Fruit fly (Drosophila melanogaster) whole organism, embryonic: ENCODE measurements around the gene CG34297.
A peak's percentile ranks its signal among the peaks of the same experiment; 100 is the strongest.

Experiments used
- Asciz ChIP-seq: fragments of 200-800 bp; sonication (Bioruptor generic); optimal IDR thresholded peaks from 2 replicates; lab custom pipeline; 2017; ENCODE audit warnings: missing biosample characterization, mild to moderate bottlenecking, missing genetic modification characterization, missing genetic modification reagents
- Atf6 ChIP-seq: fragments of 200-800 bp; sonication (Bioruptor generic); IDR thresholded peaks from 2 replicates; pipeline ENCODE4 v1.3.6; 2022; ENCODE audit warnings: missing biosample characterization, missing genetic modification characterization
- CG10267 ChIP-seq: fragments of 200-800 bp; sonication (Bioruptor generic); optimal IDR thresholded peaks from 2 replicates; lab custom pipeline; 2018; ENCODE audit warnings: missing biosample characterization, mild to moderate bottlenecking, missing genetic modification characterization, moderate library complexity
- CG10431 ChIP-seq: fragments of 200-800 bp; sonication (Bioruptor generic); optimal IDR thresholded peaks from 3 replicates; lab custom pipeline; 2018; ENCODE audit warnings: missing biosample characterization, mild to moderate bottlenecking, missing genetic modification characterization
- CG10979 ChIP-seq: fragments of 200-800 bp; sonication (Bioruptor generic); optimal IDR thresholded peaks from 2 replicates; lab custom pipeline; 2018; ENCODE audit warnings: missing biosample characterization, mild to moderate bottlenecking, missing genetic modification characterization, moderate library complexity
- CG14667 ChIP-seq: fragments of 200-800 bp; sonication (Bioruptor generic); IDR thresholded peaks from 2 replicates; pipeline ENCODE4 v1.3.6; 2022; ENCODE audit warnings: missing biosample characterization, missing genetic modification characterization
- CG14710 ChIP-seq: fragments of 200-800 bp; sonication (Bioruptor generic); optimal IDR thresholded peaks from 3 replicates; lab custom pipeline; 2019; ENCODE audit warnings: missing biosample characterization, mild to moderate bottlenecking, missing genetic modification characterization, moderate library complexity
- CG15073 ChIP-seq: fragments of 200-800 bp; sonication (Bioruptor generic); optimal IDR thresholded peaks from 2 replicates; lab custom pipeline; 2016; ENCODE audit warnings: missing biosample characterization, missing genetic modification characterization
- CG15696 ChIP-seq: fragments of 200-800 bp; sonication (Bioruptor generic); optimal IDR thresholded peaks from 2 replicates; lab custom pipeline; 2019; ENCODE audit warnings: missing biosample characterization, mild to moderate bottlenecking, missing genetic modification characterization, moderate library complexity
- CG16815 ChIP-seq: fragments of 200-800 bp; sonication (Bioruptor generic); optimal IDR thresholded peaks from 3 replicates; lab custom pipeline; 2017; ENCODE audit warnings: missing biosample characterization, mild to moderate bottlenecking, missing genetic modification characterization
- CG17361 ChIP-seq: fragments of 200-800 bp; sonication (Bioruptor generic); IDR thresholded peaks from 3 replicates; pipeline ENCODE4 v1.3.6; 2022; ENCODE audit warnings: missing biosample characterization, missing genetic modification characterization
- CG17612 ChIP-seq: fragments of 200-800 bp; sonication (Bioruptor generic); IDR thresholded peaks from 2 replicates; pipeline ENCODE4 v1.3.6; 2022; ENCODE audit warnings: missing biosample characterization, missing genetic modification characterization
- CG17829 ChIP-seq: fragments of 200-800 bp; optimal IDR thresholded peaks from 2 replicates; lab custom pipeline; 2019; ENCODE audit warnings: missing biosample characterization, mild to moderate bottlenecking, missing genetic modification characterization, moderate library complexity
- CG18262 ChIP-seq: fragments of 200-800 bp; optimal IDR thresholded peaks from 3 replicates; lab custom pipeline; 2019; ENCODE audit warnings: missing biosample characterization, mild to moderate bottlenecking, missing genetic modification characterization, moderate library complexity
- CG2712 ChIP-seq: fragments of 200-800 bp; optimal IDR thresholded peaks from 3 replicates; lab custom pipeline; 2019; ENCODE audit warnings: missing biosample characterization, mild to moderate bottlenecking, missing genetic modification characterization, moderate library complexity
- CG33213 ChIP-seq: fragments of 200-800 bp; sonication (Bioruptor generic); optimal IDR thresholded peaks from 3 replicates; lab custom pipeline; 2016; ENCODE audit warnings: missing biosample characterization, missing genetic modification characterization
- CG4424 ChIP-seq: fragments of 200-800 bp; sonication (Bioruptor generic); optimal IDR thresholded peaks from 3 replicates; lab custom pipeline; 2016; ENCODE audit warnings: missing biosample characterization, missing genetic modification characterization
- CG6689 ChIP-seq: fragments of 200-800 bp; sonication (Bioruptor generic); IDR thresholded peaks from 2 replicates; pipeline ENCODE4 v1.3.6; 2022; ENCODE audit warnings: missing biosample characterization, missing genetic modification characterization
- CG8388 ChIP-seq: fragments of 200-800 bp; sonication (Bioruptor generic); optimal IDR thresholded peaks from 2 replicates; lab custom pipeline; 2019; ENCODE audit warnings: missing biosample characterization, mild to moderate bottlenecking, missing genetic modification characterization, moderate library complexity
- CG8924 ChIP-seq: fragments of 200-800 bp; optimal IDR thresholded peaks from 3 replicates; lab custom pipeline; 2019; ENCODE audit warnings: missing biosample characterization, mild to moderate bottlenecking, missing genetic modification characterization, moderate library complexity
- CG9727 ChIP-seq: fragments of 200-800 bp; sonication (Bioruptor generic); optimal IDR thresholded peaks from 3 replicates; lab custom pipeline; 2017; ENCODE audit warnings: missing biosample characterization, mild to moderate bottlenecking, missing genetic modification characterization
- CG9876 ChIP-seq: fragments of 200-800 bp; sonication (Bioruptor generic); optimal IDR thresholded peaks from 2 replicates; lab custom pipeline; 2016; ENCODE audit warnings: missing biosample characterization, missing genetic modification characterization
- CoRest ChIP-seq: fragments of 200-800 bp; sonication (Bioruptor generic); optimal IDR thresholded peaks from 3 replicates; lab custom pipeline; 2018; ENCODE audit warnings: missing biosample characterization, mild to moderate bottlenecking, missing genetic modification characterization, moderate library complexity
- D ChIP-seq, 2 experiments: fragments of 200-800 bp in 1 of 2; fragments of >200 bp in 1 of 2; sonication (Bioruptor generic) in 1 of 2; optimal IDR thresholded peaks; 2 replicates in 1 of 2; 3 replicates in 1 of 2; lab custom pipeline; 2017; ENCODE audit warnings: mild to moderate bottlenecking in 1 of 2, missing biosample characterization in 1 of 2, missing genetic modification characterization in 1 of 2, missing genetic modification reagents in 1 of 2
- D19A ChIP-seq: fragments of 200-800 bp; optimal IDR thresholded peaks from 3 replicates; lab custom pipeline; 2019; ENCODE audit warnings: missing biosample characterization, mild to moderate bottlenecking, missing genetic modification characterization, moderate library complexity
- Hand ChIP-seq: fragments of 200-800 bp; sonication (Bioruptor generic); optimal IDR thresholded peaks from 2 replicates; lab custom pipeline; 2017; ENCODE audit warnings: mild to moderate bottlenecking, missing biosample characterization, missing genetic modification reagents, missing genetic modification characterization
- Hmx ChIP-seq: fragments of 200-800 bp; sonication (Bioruptor generic); optimal IDR thresholded peaks from 2 replicates; lab custom pipeline; 2016; ENCODE audit warnings: missing biosample characterization, missing genetic modification characterization
- Kr ChIP-seq: fragments of 200-800 bp; sonication (Bioruptor generic); optimal IDR thresholded peaks from 2 replicates; lab custom pipeline; 2017; ENCODE audit warnings: missing biosample characterization, mild to moderate bottlenecking, missing genetic modification characterization
- Sox100B ChIP-seq: fragments of 200-800 bp; sonication (Bioruptor generic); optimal IDR thresholded peaks from 3 replicates; lab custom pipeline; 2018; ENCODE audit warnings: missing biosample characterization, mild to moderate bottlenecking, missing genetic modification characterization
- Sry-δ ChIP-seq: fragments of 200-800 bp; sonication (Bioruptor generic); optimal IDR thresholded peaks from 2 replicates; lab custom pipeline; 2016; ENCODE audit warnings: missing biosample characterization, missing genetic modification characterization
- Ssrp ChIP-seq: fragments of 200-800 bp; sonication (Bioruptor generic); optimal IDR thresholded peaks from 2 replicates; lab custom pipeline; 2018; ENCODE audit warnings: missing biosample characterization, mild to moderate bottlenecking, missing genetic modification characterization, moderate library complexity
- Tbp ChIP-seq: fragments of >200 bp; optimal IDR thresholded peaks from 2 replicates; lab custom pipeline; 2018; ENCODE audit warnings: missing biosample characterization, missing genetic modification characterization
- crol ChIP-seq: fragments of 200-800 bp; sonication (Bioruptor generic); IDR thresholded peaks from 2 replicates; pipeline ENCODE4 v1.3.6; 2022; ENCODE audit warnings: missing biosample characterization, missing genetic modification characterization
- dmrt11E ChIP-seq: fragments of 200-800 bp; sonication (Bioruptor generic); optimal IDR thresholded peaks from 3 replicates; lab custom pipeline; 2018; ENCODE audit warnings: missing biosample characterization, mild to moderate bottlenecking, missing genetic modification characterization, moderate library complexity
- dmrt99B ChIP-seq: fragments of 200-800 bp; sonication (Bioruptor generic); optimal IDR thresholded peaks from 2 replicates; lab custom pipeline; 2018; ENCODE audit warnings: missing biosample characterization, mild to moderate bottlenecking, missing genetic modification characterization, moderate library complexity
- gem ChIP-seq: fragments of 200-800 bp; sonication (Bioruptor generic); optimal IDR thresholded peaks from 2 replicates; lab custom pipeline; 2019; ENCODE audit warnings: missing biosample characterization, mild to moderate bottlenecking, missing genetic modification characterization, moderate library complexity
- her ChIP-seq: fragments of 200-800 bp; sonication (Bioruptor generic); optimal IDR thresholded peaks from 2 replicates; lab custom pipeline; 2016; ENCODE audit warnings: missing biosample characterization, missing genetic modification characterization
- jing ChIP-seq: fragments of 200-800 bp; sonication (Bioruptor generic); optimal IDR thresholded peaks from 2 replicates; lab custom pipeline; 2018; ENCODE audit warnings: missing biosample characterization, mild to moderate bottlenecking, missing genetic modification characterization
- lola ChIP-seq, 3 experiments: fragments of >200 bp in 2 of 3; fragments of 200-800 bp in 1 of 3; sonication (Bioruptor generic) in 1 of 3; optimal IDR thresholded peaks; 2 replicates each; lab custom pipeline; 2017 to 2019; ENCODE audit warnings: missing biosample characterization in 3 of 3, missing genetic modification characterization in 3 of 3, mild to moderate bottlenecking in 1 of 3, moderate library complexity in 1 of 3
- org-1 ChIP-seq: fragments of 200-800 bp; sonication (Bioruptor generic); optimal IDR thresholded peaks from 2 replicates; lab custom pipeline; 2017; ENCODE audit warnings: missing biosample characterization, missing genetic modification characterization
- pho ChIP-seq: fragments of 200-800 bp; sonication (Bioruptor generic); optimal IDR thresholded peaks from 2 replicates; lab custom pipeline; 2016; ENCODE audit warnings: missing biosample characterization, missing genetic modification characterization
- prd ChIP-seq, 3 experiments: fragments of >200 bp in 2 of 3; fragments of 200-800 bp in 1 of 3; sonication (Bioruptor generic) in 1 of 3; optimal IDR thresholded peaks in 2 of 3; IDR thresholded peaks in 1 of 3; 2 replicates in 2 of 3; 3 replicates in 1 of 3; pipeline versions ENCODE4 v1.3.6 to Lab custom; 2017 to 2022; ENCODE audit warnings: missing biosample characterization in 1 of 3, missing genetic modification characterization in 1 of 3
- sug ChIP-seq: fragments of 200-800 bp; optimal IDR thresholded peaks from 2 replicates; lab custom pipeline; 2019; ENCODE audit warnings: missing biosample characterization, mild to moderate bottlenecking, missing genetic modification characterization, moderate library complexity
- tin ChIP-seq: fragments of 200-800 bp; sonication (Bioruptor generic); optimal IDR thresholded peaks from 3 replicates; lab custom pipeline; 2016; ENCODE audit warnings: missing biosample characterization, missing genetic modification characterization
- toy ChIP-seq: fragments of 200-800 bp; sonication (Bioruptor generic); IDR thresholded peaks from 2 replicates; pipeline ENCODE4 v1.3.6; 2022; ENCODE audit warnings: missing biosample characterization, missing genetic modification characterization
- twi ChIP-seq: fragments of 200-800 bp; optimal IDR thresholded peaks from 2 replicates; lab custom pipeline; 2019; ENCODE audit warnings: missing biosample characterization, mild to moderate bottlenecking, missing genetic modification characterization, moderate library complexity
- zen ChIP-seq: fragments of 200-800 bp; sonication (Bioruptor generic); optimal IDR thresholded peaks from 3 replicates; lab custom pipeline; 2018; ENCODE audit warnings: missing biosample characterization, mild to moderate bottlenecking, missing genetic modification characterization, moderate library complexity
- zf30C ChIP-seq: fragments of 200-800 bp; sonication (Bioruptor generic); optimal IDR thresholded peaks from 3 replicates; lab custom pipeline; 2018; ENCODE audit warnings: missing biosample characterization, mild to moderate bottlenecking, missing genetic modification characterization

CG34297 gene

dm6 chr3R:6751467-6752155 is 3.8 kb upstream of the CG34297 start:
- TF ChIP-seq CG8924 (tag; lab: Kevin White, UChicago) = peak; percentile 16
- TF ChIP-seq Sry-δ (GFP tag; lab: Kevin White, UChicago) = no peak
- peak in 1 of 3 experiments; percentile 45 for TF ChIP-seq lola (GFP tag; optimal IDR thresholded peaks at IDR 0.05; lab: Kevin White, UChicago)
- TF ChIP-seq D (optimal IDR thresholded peaks at IDR 0.05; lab: Kevin White, UChicago) = no peak
- TF ChIP-seq D (GFP tag; optimal IDR thresholded peaks at IDR 0.05; lab: Kevin White, UChicago) = peak; percentile 5
- peak; percentile 44 for TF ChIP-seq CG15696 (tag; lab: Kevin White, UChicago)
- no peak for TF ChIP-seq org-1
- peak; percentile 25 for TF ChIP-seq CG9727
- no peak for TF ChIP-seq crol
- 0 out of 2 replicates have a peak, but pooled peaks have one; percentile 42 for TF ChIP-seq CG6689 (GFP tag; lab: Robert Waterston, UW)
- TF ChIP-seq pho (GFP tag; lab: Kevin White, UChicago) = no peak
- peak; percentile 6 for TF ChIP-seq CG4424 (GFP tag; lab: Kevin White, UChicago)
- peak; percentile 48 for TF ChIP-seq CG2712 (tag; lab: Kevin White, UChicago)
- 0 out of 3 replicates have a peak, but pooled peaks have one; percentile 42 for TF ChIP-seq CG17361 (GFP tag; lab: Robert Waterston, UW)
- no peak for TF ChIP-seq Tbp (GFP tag; lab: Kevin White, UChicago)
- TF ChIP-seq Atf6 (GFP tag; lab: Robert Waterston, UW) = no peak
- peak; percentile 9 for TF ChIP-seq D19A (tag; lab: Kevin White, UChicago)
- TF ChIP-seq CG16815 (GFP tag; lab: Kevin White, UChicago) = no peak
- peak; percentile 94 for TF ChIP-seq twi (tag; lab: Kevin White, UChicago)
- TF ChIP-seq CG8388 (GFP tag; lab: Kevin White, UChicago) = peak; percentile 4
- no peak for TF ChIP-seq sug (tag; lab: Kevin White, UChicago)
- TF ChIP-seq Kr (GFP tag; lab: Kevin White, UChicago) = peak; percentile 23
- TF ChIP-seq CG14710 = peak; percentile 34
- peak; percentile 22 for TF ChIP-seq Sox100B (GFP tag; lab: Kevin White, UChicago)
- TF ChIP-seq tin (GFP tag; lab: Kevin White, UChicago) = no peak
- no peak for TF ChIP-seq Hand (GFP tag; lab: Kevin White, UChicago)
- TF ChIP-seq CG33213 = no peak
- TF ChIP-seq Ssrp (tag; lab: Kevin White, UChicago) = no peak
- TF ChIP-seq Hmx (GFP tag; lab: Kevin White, UChicago) = no peak
- peak; percentile 21 for TF ChIP-seq CG10267 (tag; lab: Kevin White, UChicago)
- no peak for TF ChIP-seq CG17612
- no peak for TF ChIP-seq jing
- TF ChIP-seq CoRest = peak; percentile 4
- peak; percentile 45 for TF ChIP-seq gem
- no peak for TF ChIP-seq CG9876 (GFP tag; lab: Kevin White, UChicago)
- no peak for TF ChIP-seq her (GFP tag; lab: Kevin White, UChicago)
- peak; percentile 60 for TF ChIP-seq CG10979 (tag; lab: Kevin White, UChicago)
- TF ChIP-seq toy (GFP tag; lab: Robert Waterston, UW) = no peak
- no peak for TF ChIP-seq CG15073 (GFP tag; lab: Kevin White, UChicago)
- TF ChIP-seq dmrt11E (tag; lab: Kevin White, UChicago) = peak; percentile 45
- peak; percentile 11 for TF ChIP-seq CG17829
- peak; percentile 49 for TF ChIP-seq zf30C (GFP tag; lab: Kevin White, UChicago)
- TF ChIP-seq CG14667 (GFP tag; lab: Robert Waterston, UW) = no peak
- TF ChIP-seq CG18262 = peak; percentile 59
- TF ChIP-seq dmrt99B (tag; lab: Kevin White, UChicago) = peak; percentile 14
- no peak for TF ChIP-seq Asciz (GFP tag; lab: Kevin White, UChicago)
- no peak for TF ChIP-seq CG10431
- peak; percentile 71 for TF ChIP-seq zen
- no peak for TF ChIP-seq prd (optimal IDR thresholded peaks at IDR 0.05; lab: Kevin White, UChicago)
- peak; percentile 15; the same call in 1 of the 3 replicates for TF ChIP-seq prd (GFP tag; IDR thresholded peaks at IDR 0.05; lab: Robert Waterston, UW)
